Worm (Caenorhabditis elegans) whole organism, L4/young adult: ENCODE data around the gene vps-53.

ENCODE experiments used
- dao-5 ChIP-seq: sonication (generic microtip); optimal IDR thresholded peaks from 2 replicates; lab custom pipeline; 2016; ENCODE audit warnings: missing genotype, missing genetic modification characterization, moderate library complexity, missing compliant biosample characterization
- him-1 ChIP-seq: sonication (generic microtip); optimal IDR thresholded peaks from 2 replicates; lab custom pipeline; 2016; ENCODE audit warnings: missing genotype, missing genetic modification reagents, missing genetic modification characterization, missing compliant biosample characterization

- TF ChIP-seq dao-5 (tag; lab: Kevin White, UChicago) (no peak), him-1 (tag; lab: Kevin White, UChicago) (no peak)
These were observed 4.5 kb downstream of the vps-53 start, which contains the start of gene ech-6 for ce11 chrIII:9752852-9753251.
